Worm (Caenorhabditis elegans): Measurements from ENCODE around the gene madf-11.

ce11 chrIII:5614648-5615047 lies 11.4 kb upstream of the madf-11 start, which contains the start of gene basl-1:
- TF ChIP-seq snpc-4 (tag; optimal IDR thresholded peaks at IDR 0.05) (no peak), lin-13 (GFP tag; optimal IDR thresholded peaks at IDR 0.05) (no peak), nhr-11 (tag; optimal IDR thresholded peaks at IDR 0.05) (no peak), gmeb-1 (tag; optimal IDR thresholded peaks at IDR 0.05) (no peak), zag-1 (tag; optimal IDR thresholded peaks at IDR 0.05) (no peak), nhr-12 (tag; optimal IDR thresholded peaks at IDR 0.05) (no peak), nhr-10 (tag; optimal IDR thresholded peaks at IDR 0.05) (no peak), mbf-1 (tag; optimal IDR thresholded peaks at IDR 0.05) (no peak), elt-1 (tag; optimal IDR thresholded peaks at IDR 0.05) (no peak), Y55F3AM.14 (GFP tag; optimal IDR thresholded peaks at IDR 0.05) (no peak), unc-39 (tag; optimal IDR thresholded peaks at IDR 0.05) (no peak)

All from whole organism, L2 larva.